Worm (Caenorhabditis elegans): ENCODE measurements around the gene nspf-1.

ce11 chrII:2686985-2687675 lies at the start of gene nspf-1, which contains the start of gene sup-9:
- TF ChIP-seq lim-6 (tag; optimal IDR thresholded peaks at IDR 0.05) (no peak), ttx-3 (tag; optimal IDR thresholded peaks at IDR 0.05) (no peak), nhr-11 (tag; optimal IDR thresholded peaks at IDR 0.05) (no peak), unc-55 (GFP tag; optimal IDR thresholded peaks at IDR 0.05) (peak; percentile 35), fkh-10 (GFP tag; optimal IDR thresholded peaks at IDR 0.05) (no peak), pros-1 (tag; optimal IDR thresholded peaks at IDR 0.05) (no peak), fax-1 (tag; optimal IDR thresholded peaks at IDR 0.05) (no peak), fkh-6 (tag; optimal IDR thresholded peaks at IDR 0.05) (no peak), elt-4 (tag; optimal IDR thresholded peaks at IDR 0.05) (no peak)
